Worm (Caenorhabditis elegans) whole organism, L3 larva: ENCODE results near the gene srj-49.

Source experiments
- ceh-28 ChIP-seq: fragments of 150-350 bp; optimal IDR thresholded peaks from 2 replicates; lab custom pipeline; 2014; ENCODE audit warnings: missing biosample characterization, missing genetic modification reagents, missing genetic modification characterization
- fkh-10 ChIP-seq: sonication (generic microtip); optimal IDR thresholded peaks from 2 replicates; lab custom pipeline; 2017; ENCODE audit warnings: missing biosample characterization, missing genetic modification reagents, missing genetic modification characterization
- nfya-1 ChIP-seq: sonication (generic microtip); optimal IDR thresholded peaks from 2 replicates; lab custom pipeline; 2017; ENCODE audit warnings: missing genetic modification characterization, mild to moderate bottlenecking, missing compliant biosample characterization, antibody characterized with exemption, moderate library complexity; ENCODE audit not compliant: insufficient read depth
- nhr-11 ChIP-seq: fragments of 150-350 bp; optimal IDR thresholded peaks from 2 replicates; lab custom pipeline; 2014; ENCODE audit warnings: missing biosample characterization, missing genetic modification characterization
- nhr-28 ChIP-seq: fragments of 150-350 bp; optimal IDR thresholded peaks from 2 replicates; lab custom pipeline; 2014; ENCODE audit warnings: missing biosample characterization, missing genetic modification characterization
- nhr-77 ChIP-seq: fragments of 150-350 bp; optimal IDR thresholded peaks from 2 replicates; lab custom pipeline; 2014; ENCODE audit warnings: missing biosample characterization, missing genetic modification characterization
- unc-62 ChIP-seq: fragments of 150-350 bp; sonication (generic microtip); optimal IDR thresholded peaks from 4 replicates; lab custom pipeline; 2014; ENCODE audit warnings: missing biosample characterization, missing genetic modification reagents, missing genetic modification characterization
- ztf-4 ChIP-seq: fragments of 150-350 bp; optimal IDR thresholded peaks from 2 replicates; lab custom pipeline; 2014; ENCODE audit warnings: missing biosample characterization, missing genetic modification characterization

ce11 chrV:2872947-2873346 is 24.8 kb upstream of the srj-49 start:
- TF ChIP-seq nfya-1 (tag; lab: Kevin White, UChicago) = no peak
- no peak for TF ChIP-seq nhr-77
- no peak for TF ChIP-seq fkh-10 (GFP tag; lab: Kevin White, UChicago)
- no peak for TF ChIP-seq unc-62 (GFP tag; lab: Kevin White, UChicago)
- TF ChIP-seq nhr-28 (tag; lab: Kevin White, UChicago) = no peak
- no peak for TF ChIP-seq ceh-28 (tag; lab: Kevin White, UChicago)
- TF ChIP-seq ztf-4 = no peak
- no peak for TF ChIP-seq nhr-11 (tag; lab: Kevin White, UChicago)
